Worm (Caenorhabditis elegans) whole organism, L2 larva: Measurements from ENCODE around the gene glb-30.

Experiments
- aly-2 ChIP-seq: fragments of 150-350 bp; optimal IDR thresholded peaks from 2 replicates; lab custom pipeline; 2014; ENCODE audit warnings: missing biosample characterization, missing genetic modification characterization
- ama-1 ChIP-seq: fragments of 150-350 bp; optimal IDR thresholded peaks from 2 replicates; lab custom pipeline; 2018; ENCODE audit warnings: inconsistent platforms
- egl-27 ChIP-seq: sonication (generic microtip); optimal IDR thresholded peaks from 3 replicates; lab custom pipeline; 2017; ENCODE audit warnings: missing biosample characterization, missing genetic modification reagents, missing genetic modification characterization
- elt-1 ChIP-seq: fragments of 150-350 bp; optimal IDR thresholded peaks from 2 replicates; lab custom pipeline; 2014; ENCODE audit warnings: missing biosample characterization, missing genetic modification characterization
- elt-3 ChIP-seq: sonication (generic microtip); optimal IDR thresholded peaks from 2 replicates; lab custom pipeline; 2017; ENCODE audit warnings: missing biosample characterization, missing genetic modification characterization
- fos-1 ChIP-seq: fragments of 150-350 bp; optimal IDR thresholded peaks from 2 replicates; lab custom pipeline; 2014; ENCODE audit warnings: missing biosample characterization, missing genetic modification characterization
- lin-39 ChIP-seq: fragments of 150-350 bp; optimal IDR thresholded peaks from 2 replicates; lab custom pipeline; 2014; ENCODE audit warnings: missing biosample characterization, missing genetic modification reagents, missing genetic modification characterization
- nhr-10 ChIP-seq: sonication (generic microtip); optimal IDR thresholded peaks from 2 replicates; lab custom pipeline; 2017; ENCODE audit warnings: missing biosample characterization, missing genetic modification characterization
- nhr-12 ChIP-seq: fragments of 150-350 bp; optimal IDR thresholded peaks from 2 replicates; lab custom pipeline; 2014; ENCODE audit warnings: missing biosample characterization, missing genetic modification characterization
- nhr-77 ChIP-seq: fragments of 150-350 bp; optimal IDR thresholded peaks from 2 replicates; lab custom pipeline; 2014; ENCODE audit warnings: missing biosample characterization, missing genetic modification characterization
- skn-1 ChIP-seq: sonication (generic microtip); optimal IDR thresholded peaks from 2 replicates; lab custom pipeline; 2017; ENCODE audit warnings: missing biosample characterization, missing genetic modification characterization
- snpc-4 ChIP-seq: fragments of 150-350 bp; optimal IDR thresholded peaks from 2 replicates; lab custom pipeline; 2014; ENCODE audit warnings: missing biosample characterization, missing genetic modification characterization
- unc-39 ChIP-seq: fragments of 150-350 bp; optimal IDR thresholded peaks from 2 replicates; lab custom pipeline; 2014; ENCODE audit warnings: missing biosample characterization, missing genetic modification characterization
- unc-62 ChIP-seq: fragments of 150-350 bp; optimal IDR thresholded peaks from 2 replicates; lab custom pipeline; 2014; ENCODE audit warnings: missing biosample characterization, missing genetic modification reagents, missing genetic modification characterization

DNA sequence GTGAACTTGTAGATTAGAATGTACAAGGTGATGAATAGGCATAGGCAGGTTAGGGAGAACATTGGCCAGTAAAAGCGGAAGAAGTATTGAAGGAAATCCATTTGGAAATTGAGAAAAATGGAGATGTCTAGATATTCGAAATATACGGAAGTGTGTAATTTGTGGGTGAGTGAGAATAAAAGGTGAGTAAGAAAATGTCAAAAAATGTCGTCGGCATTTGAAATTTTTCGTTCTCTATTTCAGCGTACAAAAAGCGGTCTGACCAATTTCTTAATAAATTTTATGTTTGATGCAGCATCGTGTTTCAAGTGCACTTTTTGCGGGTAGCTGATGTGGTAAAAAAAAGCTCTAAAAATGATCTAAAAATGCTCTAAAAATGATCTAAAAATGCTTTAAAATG is 26.6 kb upstream of the glb-30 start, which contains the start of gene srd-64:
- TF ChIP-seq nhr-12 (tag; lab: Kevin White, UChicago) (no peak), unc-62 (no peak), skn-1 (tag; lab: Kevin White, UChicago) (no peak), ama-1 (lab: Kevin White, UChicago) (no peak), fos-1 (tag; lab: Kevin White, UChicago) (no peak), elt-3 (tag; lab: Kevin White, UChicago) (no peak), lin-39 (tag; lab: Kevin White, UChicago) (no peak), nhr-77 (no peak), egl-27 (tag; lab: Kevin White, UChicago) (no peak), snpc-4 (tag; lab: Kevin White, UChicago) (no peak), elt-1 (tag; lab: Kevin White, UChicago) (no peak), aly-2 (tag; lab: Kevin White, UChicago) (no peak), unc-39 (tag; lab: Kevin White, UChicago) (no peak), nhr-10 (tag; lab: Kevin White, UChicago) (no peak)
